Worm (Caenorhabditis elegans) whole organism, midembryonic: ENCODE results near the gene K08D8.3.

Experiments used
- T22C8.4 ChIP-seq: fragments of 200-800 bp; sonication (Bioruptor generic); IDR thresholded peaks from 2 replicates; pipeline ENCODE4 v1.3.6; 2022; ENCODE audit warnings: missing genetic modification characterization, missing compliant biosample characterization
- cog-1 ChIP-seq: sonication (generic microtip); optimal IDR thresholded peaks from 2 replicates; lab custom pipeline; 2016; ENCODE audit warnings: missing genetic modification characterization, missing compliant biosample characterization
- flt-1 ChIP-seq: fragments of 200-800 bp; sonication (Bioruptor generic); IDR thresholded peaks from 2 replicates; pipeline ENCODE4 v1.3.6; 2022; ENCODE audit warnings: missing genetic modification characterization, missing compliant biosample characterization
- klf-2 ChIP-seq: fragments of 200-800 bp; sonication (Bioruptor generic); conservative IDR thresholded peaks from 2 replicates; pipeline ENCODE4 v1.3.6; 2022; ENCODE audit warnings: missing genetic modification reagents, missing genetic modification characterization, missing compliant biosample characterization
- med-1 ChIP-seq: sonication (generic microtip); optimal IDR thresholded peaks from 2 replicates; lab custom pipeline; 2017; ENCODE audit warnings: missing genetic modification characterization, mild to moderate bottlenecking, missing compliant biosample characterization, antibody characterized with exemption, missing genetic modification reagents; ENCODE audit not compliant: insufficient read depth
- ref-1 ChIP-seq: fragments of 200-800 bp; sonication (Bioruptor generic); conservative IDR thresholded peaks from 2 replicates; pipeline ENCODE4 v1.3.6; 2022; ENCODE audit warnings: missing genetic modification reagents, missing genetic modification characterization, missing compliant biosample characterization
- tab-1 ChIP-seq: fragments of 200-800 bp; sonication (Bioruptor generic); IDR thresholded peaks from 2 replicates; pipeline ENCODE4 v1.3.6; 2022; ENCODE audit warnings: missing genetic modification characterization, missing compliant biosample characterization
- ztf-23 ChIP-seq: fragments of 200-800 bp; sonication (Bioruptor generic); IDR thresholded peaks from 2 replicates; pipeline ENCODE4 v1.3.6; 2022; ENCODE audit warnings: missing genetic modification reagents, missing genetic modification characterization, missing compliant biosample characterization
- ztf-29 ChIP-seq: fragments of 200-800 bp; sonication (Bioruptor generic); IDR thresholded peaks from 2 replicates; pipeline ENCODE4 v1.3.6; 2022; ENCODE audit warnings: missing genetic modification reagents, missing genetic modification characterization, missing compliant biosample characterization

ce11 chrIV:12869812-12870211 lies 36.6 kb downstream of the K08D8.3 start:
- TF ChIP-seq flt-1: no peak
- TF ChIP-seq med-1 (GFP tag; lab: Kevin White, UChicago): no peak
- TF ChIP-seq ref-1 (GFP tag; lab: Robert Waterston, UW): no peak
- no peak for TF ChIP-seq klf-2 (GFP tag; lab: Robert Waterston, UW)
- no peak for TF ChIP-seq ztf-23 (GFP tag; lab: Robert Waterston, UW)
- no peak for TF ChIP-seq cog-1 (tag; lab: Kevin White, UChicago)
- no peak for TF ChIP-seq tab-1
- TF ChIP-seq ztf-29 (GFP tag; lab: Robert Waterston, UW): no peak
- TF ChIP-seq T22C8.4 (GFP tag; lab: Robert Waterston, UW): no peak
